Fruit fly (Drosophila melanogaster): ENCODE results near the gene CG14292.
A peak's percentile ranks its signal among the peaks of the same experiment; 100 is the strongest.

CG14292 gene

DNA sequence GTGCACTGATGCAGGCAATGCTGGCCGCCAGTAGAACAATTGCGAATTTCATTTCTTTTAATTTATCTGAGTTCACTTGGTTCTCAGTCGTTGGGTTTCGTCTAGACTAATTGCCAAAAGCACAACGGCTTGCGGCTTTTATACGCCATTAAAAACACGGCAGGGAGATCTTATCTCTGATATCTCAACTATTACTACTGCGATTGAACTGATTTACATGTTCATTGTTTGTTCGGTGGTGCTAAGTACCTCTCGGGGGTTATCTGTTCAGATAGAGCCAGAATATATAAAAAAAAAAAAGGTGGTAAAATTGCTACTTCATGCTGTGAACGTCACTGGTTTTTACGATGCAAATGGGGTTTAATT is at the start of gene CG14292:
Gene CG14292, minus strand, starts transcription at position 101 of the 366 bp plus-strand sequence.
- TF ChIP-seq CG15479 (GFP tag; optimal IDR thresholded peaks at IDR 0.05): peak; percentile 20
- TF ChIP-seq Tbp (GFP tag; optimal IDR thresholded peaks at IDR 0.05): no peak
- no peak for TF ChIP-seq ind (GFP tag; optimal IDR thresholded peaks at IDR 0.05)

DNA sequence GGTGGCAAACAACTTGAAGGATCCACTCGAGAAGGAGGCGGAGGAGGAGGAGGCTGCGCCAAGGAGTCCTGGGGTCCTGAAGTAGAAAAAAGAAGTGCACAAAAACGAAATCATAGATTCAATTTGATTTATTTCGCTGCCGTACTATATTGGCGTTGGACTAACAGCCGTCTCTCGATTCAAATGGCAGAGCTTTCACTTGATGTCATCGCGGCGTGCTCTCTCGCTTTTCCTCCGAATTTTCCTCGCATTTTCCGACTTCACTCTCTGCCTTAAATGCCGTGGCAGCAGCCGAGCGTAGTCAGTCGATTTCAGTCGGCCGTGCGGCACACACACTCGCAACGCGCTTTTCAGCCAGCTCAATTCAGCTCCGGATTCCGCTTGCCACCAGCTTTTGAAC is 44.4 kb upstream of the CG14292 start, which contains the start of gene CG43732:
Gene CG43732, plus strand, starts transcription at position 301 of the 400 bp plus-strand sequence.
- TF ChIP-seq Trl (optimal IDR thresholded peaks at IDR 0.05) (peak in 1 of 2 experiments; percentile 14), Trl (GFP tag; optimal IDR thresholded peaks at IDR 0.05) (no peak), bowl (GFP tag; IDR thresholded peaks at IDR 0.05) (no peak), unpg (GFP tag; optimal IDR thresholded peaks at IDR 0.05) (no peak), CG7928 (GFP tag; optimal IDR thresholded peaks at IDR 0.05) (no peak), vfl (GFP tag; optimal IDR thresholded peaks at IDR 0.05) (no peak), sna (GFP tag; IDR thresholded peaks at IDR 0.05; ENCODE audit: partially characterized antibody) (no peak), ato (GFP tag; IDR thresholded peaks at IDR 0.05; ENCODE audit: partially characterized antibody) (no peak), gce (GFP tag; IDR thresholded peaks at IDR 0.05) (no peak), abd-A (tag; optimal IDR thresholded peaks at IDR 0.05) (peak; percentile 8), CG8478 (optimal IDR thresholded peaks at IDR 0.05) (no peak), CG6854 (GFP tag; optimal IDR thresholded peaks at IDR 0.05) (no peak), CG16779 (GFP tag; IDR thresholded peaks at IDR 0.05) (0 out of 2 replicates have a peak, but pooled peaks have one; percentile 10), Ets65A (GFP tag) (peak; percentile 70), CG32767 (GFP tag; IDR thresholded peaks at IDR 0.05) (no peak), Six4 (GFP tag; optimal IDR thresholded peaks at IDR 0.05) (no peak), CG6765 (GFP tag; optimal IDR thresholded peaks at IDR 0.05) (no peak), bcd (GFP tag; optimal IDR thresholded peaks at IDR 0.05) (no peak), HmgD (GFP tag; optimal IDR thresholded peaks at IDR 0.05) (no peak), sob (GFP tag; IDR thresholded peaks at IDR 0.05) (no peak), Deaf1 (tag; optimal IDR thresholded peaks at IDR 0.05) (peak; percentile 78), Dip2 (GFP tag; IDR thresholded peaks at IDR 0.05) (no peak), CG13287 (GFP tag; IDR thresholded peaks at IDR 0.05; ENCODE audit: partially characterized antibody) (no peak)

DNA sequence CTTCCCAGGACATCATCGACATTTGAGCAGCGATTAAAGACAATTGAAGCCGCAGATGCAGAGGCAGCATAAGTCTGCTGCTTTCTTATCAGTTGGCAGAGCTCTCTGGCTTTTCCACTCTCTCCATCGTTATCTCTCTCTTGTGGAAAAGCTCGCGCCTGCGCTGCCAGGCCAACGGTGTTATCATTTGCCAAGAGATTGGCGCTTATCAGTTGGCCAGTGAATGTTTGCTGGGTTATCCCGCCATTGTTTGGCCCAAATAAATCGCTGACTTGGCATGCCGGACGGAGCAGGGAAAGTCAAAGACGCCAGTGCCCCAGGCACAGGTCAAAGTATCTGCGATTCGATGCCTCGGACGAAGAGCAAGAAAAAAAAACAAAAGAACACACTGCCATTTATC is 43.7 kb upstream of the CG14292 start:
- TF ChIP-seq ewg (GFP tag; optimal IDR thresholded peaks at IDR 0.05): peak; percentile 85
- TF ChIP-seq mam (GFP tag; optimal IDR thresholded peaks at IDR 0.05): no peak
- peak; percentile 13 for TF ChIP-seq grn (GFP tag; optimal IDR thresholded peaks at IDR 0.05)
- TF ChIP-seq chinmo (GFP tag; IDR thresholded peaks at IDR 0.05; ENCODE audit: partially characterized antibody): 0 out of 4 replicates have a peak, but pooled peaks have one; percentile 12
- TF ChIP-seq CG3726 (GFP tag; IDR thresholded peaks at IDR 0.05): no peak
- TF ChIP-seq row (GFP tag; IDR thresholded peaks at IDR 0.05): peak; percentile 61; the same call in 1 of the 3 replicates
- no peak for TF ChIP-seq sens-2 (GFP tag; IDR thresholded peaks at IDR 0.05)
- no peak for TF ChIP-seq kni (GFP tag; optimal IDR thresholded peaks at IDR 0.05)
- TF ChIP-seq gsb (GFP tag; IDR thresholded peaks at IDR 0.05): no peak
- no peak for TF ChIP-seq pzg (GFP tag; optimal IDR thresholded peaks at IDR 0.05)
- no peak for TF ChIP-seq fd96Cb (tag; optimal IDR thresholded peaks at IDR 0.05)
- no peak for TF ChIP-seq CG6854 (GFP tag; optimal IDR thresholded peaks at IDR 0.05)
- no peak for TF ChIP-seq CG4730 (GFP tag; IDR thresholded peaks at IDR 0.05)
- TF ChIP-seq ATbp (GFP tag; optimal IDR thresholded peaks at IDR 0.05): no peak
- no peak for TF ChIP-seq stwl (tag; optimal IDR thresholded peaks at IDR 0.05)
- peak; percentile 90 for TF ChIP-seq GATAe (GFP tag; conservative IDR thresholded peaks at IDR 0.05)
- no peak for TF ChIP-seq rib (GFP tag; IDR thresholded peaks at IDR 0.05)
- TF ChIP-seq crp (GFP tag; optimal IDR thresholded peaks at IDR 0.05): no peak
- TF ChIP-seq Adf1 (GFP tag; IDR thresholded peaks at IDR 0.05): peak; percentile 7; the same call in 1 of the 2 replicates
- TF ChIP-seq abd-A (tag; optimal IDR thresholded peaks at IDR 0.05): peak; percentile 51
- peak; percentile 22 to 48 for TF ChIP-seq Trl (optimal IDR thresholded peaks at IDR 0.05)
- TF ChIP-seq Trl (GFP tag; optimal IDR thresholded peaks at IDR 0.05): no peak
- no peak for TF ChIP-seq CrebB (tag; optimal IDR thresholded peaks at IDR 0.05)
- 0 out of 2 replicates have a peak, but pooled peaks have one; percentile 14 for TF ChIP-seq sna (GFP tag; IDR thresholded peaks at IDR 0.05; ENCODE audit: partially characterized antibody)
- no peak for TF ChIP-seq fd3F (GFP tag; optimal IDR thresholded peaks at IDR 0.05)
- TF ChIP-seq CG12071 (GFP tag; optimal IDR thresholded peaks at IDR 0.05): no peak
- no peak for TF ChIP-seq lilli (GFP tag; optimal IDR thresholded peaks at IDR 0.05)
